Fruit fly (Drosophila melanogaster) whole organism, adult: ENCODE measurements around the gene CG7296.

Experiments
- CG11617 ChIP-seq: fragments of 200-800 bp; sonication (Bioruptor generic); optimal IDR thresholded peaks from 2 replicates; lab custom pipeline; 2017; ENCODE audit warnings: mild to moderate bottlenecking, missing biosample characterization, missing genetic modification reagents, missing genetic modification characterization
- CG12768 ChIP-seq: fragments of 200-800 bp; sonication (Bioruptor generic); optimal IDR thresholded peaks from 2 replicates; lab custom pipeline; 2017; ENCODE audit warnings: missing biosample characterization, missing genetic modification characterization, mild to moderate bottlenecking, moderate library complexity, missing genetic modification reagents
- CG14711 ChIP-seq: fragments of 200-800 bp; sonication (Bioruptor generic); optimal IDR thresholded peaks from 2 replicates; lab custom pipeline; 2018; ENCODE audit warnings: missing biosample characterization, mild to moderate bottlenecking, missing genetic modification characterization, moderate library complexity
- CG33017 ChIP-seq: fragments of 200-800 bp; sonication (Bioruptor generic); optimal IDR thresholded peaks from 2 replicates; lab custom pipeline; 2018; ENCODE audit warnings: missing biosample characterization, mild to moderate bottlenecking, missing genetic modification characterization, moderate library complexity
- CG5204 ChIP-seq: fragments of 200-800 bp; sonication (Bioruptor generic); optimal IDR thresholded peaks from 2 replicates; lab custom pipeline; 2016; ENCODE audit warnings: missing biosample characterization, missing genetic modification characterization
- CG7045 ChIP-seq: fragments of 200-800 bp; sonication (Bioruptor generic); optimal IDR thresholded peaks from 2 replicates; lab custom pipeline; 2017; ENCODE audit warnings: missing biosample characterization, mild to moderate bottlenecking, missing genetic modification characterization
- CG7101 ChIP-seq: fragments of 200-800 bp; sonication (Bioruptor generic); optimal IDR thresholded peaks from 2 replicates; lab custom pipeline; 2018; ENCODE audit warnings: missing biosample characterization, mild to moderate bottlenecking, missing genetic modification characterization, moderate library complexity
- Clk ChIP-seq: fragments of 200-800 bp; sonication (Bioruptor generic); optimal IDR thresholded peaks from 2 replicates; lab custom pipeline; 2017; ENCODE audit warnings: missing biosample characterization, missing genetic modification characterization
- Crg-1 ChIP-seq: fragments of 200-800 bp; sonication (Bioruptor generic); optimal IDR thresholded peaks from 2 replicates; lab custom pipeline; 2016; ENCODE audit warnings: missing biosample characterization, missing genetic modification characterization
- Hr96 ChIP-seq: fragments of 200-800 bp; sonication (Bioruptor generic); optimal IDR thresholded peaks from 2 replicates; lab custom pipeline; 2016; ENCODE audit warnings: missing biosample characterization, missing genetic modification characterization
- Mnt ChIP-seq: fragments of 200-800 bp; sonication (Bioruptor generic); optimal IDR thresholded peaks from 2 replicates; lab custom pipeline; 2016; ENCODE audit warnings: missing biosample characterization, mild to moderate bottlenecking, missing genetic modification characterization
- bab1 ChIP-seq: fragments of 200-800 bp; sonication (Bioruptor generic); optimal IDR thresholded peaks from 3 replicates; lab custom pipeline; 2019; ENCODE audit warnings: missing biosample characterization, mild to moderate bottlenecking, missing genetic modification characterization, moderate library complexity
- cic ChIP-seq: fragments of 200-800 bp; sonication (Bioruptor generic); optimal IDR thresholded peaks from 2 replicates; lab custom pipeline; 2017; ENCODE audit warnings: missing biosample characterization, mild to moderate bottlenecking, missing genetic modification characterization, moderate library complexity
- cnc ChIP-seq, 2 experiments: fragments of >200 bp; optimal IDR thresholded peaks; 2 replicates each; lab custom pipeline; 2017
- kay ChIP-seq: fragments of 200-800 bp; sonication (Bioruptor generic); peaks from one replicate; lab custom pipeline; 2016; ENCODE audit warnings: missing biosample characterization, missing genetic modification characterization, borderline replicate concordance
- ovo ChIP-seq: fragments of 200-800 bp; sonication (Bioruptor generic); optimal IDR thresholded peaks from 2 replicates; lab custom pipeline; 2016; ENCODE audit warnings: missing biosample characterization, missing genetic modification characterization
- pad ChIP-seq: fragments of 200-800 bp; sonication (Bioruptor generic); optimal IDR thresholded peaks from 3 replicates; lab custom pipeline; 2017; ENCODE audit warnings: missing biosample characterization, missing genetic modification characterization, mild to moderate bottlenecking, moderate library complexity, missing genetic modification reagents
- toe ChIP-seq: fragments of 200-800 bp; sonication (Bioruptor generic); optimal IDR thresholded peaks from 2 replicates; lab custom pipeline; 2016; ENCODE audit warnings: missing biosample characterization, missing genetic modification characterization

The CG7296 gene

DNA sequence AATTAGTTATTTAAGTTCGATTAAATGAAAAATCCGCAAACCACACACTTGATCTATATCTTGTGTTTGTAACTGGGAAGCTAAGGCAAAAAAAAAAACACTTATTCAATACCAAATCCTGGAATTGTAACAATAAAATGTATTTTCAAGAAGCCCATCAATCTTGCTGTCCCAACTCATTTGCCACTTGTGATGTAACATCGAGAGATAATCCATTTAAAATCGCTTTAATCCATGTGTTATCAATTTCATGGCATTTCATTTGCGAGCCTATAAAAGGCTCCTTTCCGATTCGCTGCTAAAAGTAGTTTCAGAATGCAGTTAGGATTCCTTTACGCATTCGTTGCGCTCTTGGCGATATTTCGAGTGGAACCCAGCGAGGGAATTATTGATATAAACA lies 47.2 kb downstream of the CG7296 start, which contains the start of gene CG31872:
Gene CG31872 (plus strand): TSS at position 301 of the 400 bp plus-strand sequence.
- TF ChIP-seq Hr96 (GFP tag; lab: Kevin White, UChicago) (no peak), CG7045 (GFP tag; lab: Kevin White, UChicago) (no peak), bab1 (GFP tag; lab: Kevin White, UChicago) (no peak), cnc (optimal IDR thresholded peaks at IDR 0.05; lab: Kevin White, UChicago) (no peak), CG14711 (tag; lab: Kevin White, UChicago) (no peak)

DNA sequence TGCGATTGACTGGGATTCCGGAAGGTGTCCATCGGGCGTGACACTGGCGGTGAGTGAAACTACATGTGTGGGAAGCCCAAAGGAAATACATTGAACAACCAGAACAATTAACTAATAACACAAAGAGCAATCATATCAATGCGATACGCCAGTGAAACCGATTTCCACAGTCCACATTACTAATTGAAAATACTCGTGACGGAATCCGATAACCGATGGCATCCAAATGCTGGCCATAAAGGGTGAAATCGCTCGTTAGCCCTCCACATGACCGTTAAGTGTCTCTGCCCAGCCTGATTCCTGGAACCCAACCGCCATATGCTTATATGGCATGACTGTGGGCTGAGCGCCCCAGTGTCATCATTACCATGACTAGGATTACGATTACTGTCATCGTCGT lies 48.5 kb downstream of the CG7296 start, which contains the start of gene CG7329:
Gene CG7329 (minus strand): TSS at position 101 of the 400 bp plus-strand sequence.
- TF ChIP-seq CG14711 (tag; lab: Kevin White, UChicago) = no peak
- no peak for TF ChIP-seq CG11617 (GFP tag; lab: Kevin White, UChicago)
- no peak for TF ChIP-seq toe (GFP tag; lab: Kevin White, UChicago)
- TF ChIP-seq CG5204 = no peak
- TF ChIP-seq Mnt (GFP tag; lab: Kevin White, UChicago) = no peak
- TF ChIP-seq CG12768 (GFP tag; lab: Kevin White, UChicago) = no peak
- TF ChIP-seq pad (GFP tag; lab: Kevin White, UChicago) = no peak
- no peak for TF ChIP-seq cnc (optimal IDR thresholded peaks at IDR 0.05; lab: Kevin White, UChicago)
- no peak for TF ChIP-seq cic (GFP tag; lab: Kevin White, UChicago)
- no peak for TF ChIP-seq CG33017
- TF ChIP-seq Hr96 (GFP tag; lab: Kevin White, UChicago) = no peak
- no peak for TF ChIP-seq Clk (GFP tag; lab: Kevin White, UChicago)
- no peak for TF ChIP-seq kay (GFP tag; lab: Kevin White, UChicago)
- TF ChIP-seq CG7101 (tag; lab: Kevin White, UChicago) = no peak
- TF ChIP-seq ovo (GFP tag; lab: Kevin White, UChicago) = no peak
- no peak for TF ChIP-seq Crg-1 (GFP tag; lab: Kevin White, UChicago)
